Fruit fly (Drosophila melanogaster) whole organism, embryonic: ENCODE results near the gene InR.

Experiments
- Aef1 ChIP-seq: fragments of 200-800 bp; sonication (Bioruptor generic); IDR thresholded peaks from 3 replicates; pipeline ENCODE4 v1.3.6; 2022; ENCODE audit warnings: missing biosample characterization, missing genetic modification characterization
- Atf6 ChIP-seq: fragments of 200-800 bp; sonication (Bioruptor generic); IDR thresholded peaks from 2 replicates; pipeline ENCODE4 v1.3.6; 2022; ENCODE audit warnings: missing biosample characterization, missing genetic modification characterization
- B-H1 ChIP-seq: fragments of 200-800 bp; sonication (Bioruptor generic); IDR thresholded peaks from 3 replicates; pipeline ENCODE4 v1.3.6; 2022; ENCODE audit warnings: missing biosample characterization, missing genetic modification characterization
- Bgb ChIP-seq: fragments of 200-800 bp; sonication (Bioruptor generic); IDR thresholded peaks from 2 replicates; pipeline ENCODE4 v1.3.6; 2022; ENCODE audit warnings: missing biosample characterization, missing genetic modification characterization; ENCODE audit not compliant: partially characterized antibody
- BtbVII ChIP-seq: fragments of 200-800 bp; sonication (Bioruptor generic); optimal IDR thresholded peaks from 3 replicates; lab custom pipeline; 2017; ENCODE audit warnings: missing biosample characterization, mild to moderate bottlenecking, missing genetic modification characterization
- CG10979 ChIP-seq: fragments of 200-800 bp; sonication (Bioruptor generic); optimal IDR thresholded peaks from 2 replicates; lab custom pipeline; 2018; ENCODE audit warnings: missing biosample characterization, mild to moderate bottlenecking, missing genetic modification characterization, moderate library complexity
- CG11456 ChIP-seq: fragments of 200-800 bp; sonication (Bioruptor generic); IDR thresholded peaks from 3 replicates; pipeline ENCODE4 v1.3.6; 2022; ENCODE audit warnings: missing biosample characterization, missing genetic modification characterization
- CG11504 ChIP-seq: fragments of 200-800 bp; sonication (Bioruptor generic); optimal IDR thresholded peaks from 3 replicates; lab custom pipeline; 2019; ENCODE audit warnings: missing biosample characterization, mild to moderate bottlenecking, missing genetic modification characterization, moderate library complexity
- CG1603 ChIP-seq: fragments of 200-800 bp; sonication (Bioruptor generic); optimal IDR thresholded peaks from 2 replicates; lab custom pipeline; 2019; ENCODE audit warnings: missing biosample characterization, mild to moderate bottlenecking, missing genetic modification characterization, moderate library complexity
- CG18619 ChIP-seq: fragments of 200-800 bp; sonication (Bioruptor generic); optimal IDR thresholded peaks from 3 replicates; lab custom pipeline; 2017; ENCODE audit warnings: missing biosample characterization, mild to moderate bottlenecking, missing genetic modification characterization
- CG2202 ChIP-seq: fragments of 200-800 bp; sonication (Bioruptor generic); optimal IDR thresholded peaks from 2 replicates; lab custom pipeline; 2018; ENCODE audit warnings: missing biosample characterization, mild to moderate bottlenecking, missing genetic modification characterization
- CG2678 ChIP-seq: fragments of 200-800 bp; sonication (Bioruptor generic); optimal IDR thresholded peaks from 3 replicates; lab custom pipeline; 2019; ENCODE audit warnings: missing biosample characterization, mild to moderate bottlenecking, missing genetic modification characterization, moderate library complexity
- CG30431 ChIP-seq: fragments of 200-800 bp; sonication (Bioruptor generic); optimal IDR thresholded peaks from 2 replicates; lab custom pipeline; 2017; ENCODE audit warnings: missing biosample characterization, missing genetic modification characterization
- CG3163 ChIP-seq: fragments of 200-800 bp; sonication (Bioruptor generic); optimal IDR thresholded peaks from 3 replicates; lab custom pipeline; 2016; ENCODE audit warnings: missing biosample characterization, missing genetic modification characterization
- CG32532 ChIP-seq: fragments of 200-800 bp; sonication (Bioruptor generic); IDR thresholded peaks from 2 replicates; pipeline ENCODE4 v1.3.6; 2022; ENCODE audit warnings: missing biosample characterization, missing genetic modification characterization
- CG32767 ChIP-seq: fragments of 200-800 bp; sonication (Bioruptor generic); IDR thresholded peaks from 2 replicates; pipeline ENCODE4 v1.3.6; 2022; ENCODE audit warnings: missing biosample characterization, missing genetic modification characterization
- CG3407 ChIP-seq: fragments of 200-800 bp; sonication (Bioruptor generic); optimal IDR thresholded peaks from 2 replicates; lab custom pipeline; 2018; ENCODE audit warnings: missing biosample characterization, mild to moderate bottlenecking, missing genetic modification characterization
- CG3838 ChIP-seq: fragments of 200-800 bp; sonication (Bioruptor generic); optimal IDR thresholded peaks from 3 replicates; lab custom pipeline; 2016; ENCODE audit warnings: missing biosample characterization, missing genetic modification characterization
- CG4404 ChIP-seq: fragments of 200-800 bp; sonication (Bioruptor generic); IDR thresholded peaks from 2 replicates; pipeline ENCODE4 v1.3.6; 2022; ENCODE audit warnings: missing biosample characterization, missing genetic modification characterization
- CG4854 ChIP-seq: fragments of 200-800 bp; sonication (Bioruptor generic); optimal IDR thresholded peaks from 2 replicates; lab custom pipeline; 2016; ENCODE audit warnings: missing biosample characterization, missing genetic modification characterization, inconsistent platforms
- CG5245 ChIP-seq: fragments of 200-800 bp; sonication (Bioruptor generic); optimal IDR thresholded peaks from 3 replicates; lab custom pipeline; 2016; ENCODE audit warnings: missing biosample characterization, missing genetic modification characterization
- CG6175 ChIP-seq: fragments of 200-800 bp; sonication (Bioruptor generic); IDR thresholded peaks from 3 replicates; pipeline ENCODE4 v1.3.6; 2022; ENCODE audit warnings: missing biosample characterization, missing genetic modification characterization
- CG7963 ChIP-seq: fragments of 200-800 bp; sonication (Bioruptor generic); IDR thresholded peaks from 3 replicates; pipeline ENCODE4 v1.3.6; 2022; ENCODE audit warnings: missing biosample characterization, missing genetic modification characterization; ENCODE audit not compliant: partially characterized antibody
- CG8924 ChIP-seq: fragments of 200-800 bp; optimal IDR thresholded peaks from 3 replicates; lab custom pipeline; 2019; ENCODE audit warnings: missing biosample characterization, mild to moderate bottlenecking, missing genetic modification characterization, moderate library complexity
- CHES-1-like ChIP-seq: fragments of 200-800 bp; sonication (Bioruptor generic); optimal IDR thresholded peaks from 2 replicates; lab custom pipeline; 2016; ENCODE audit warnings: missing biosample characterization, missing genetic modification characterization
- Chrac-16 ChIP-seq: fragments of 200-800 bp; sonication (Bioruptor generic); optimal IDR thresholded peaks from 3 replicates; lab custom pipeline; 2016; ENCODE audit warnings: missing biosample characterization, missing genetic modification characterization
- Ets97D ChIP-seq: fragments of 200-800 bp; sonication (Bioruptor generic); optimal IDR thresholded peaks from 3 replicates; lab custom pipeline; 2016; ENCODE audit warnings: missing biosample characterization, missing genetic modification characterization
- Hr51 ChIP-seq, 2 experiments: fragments of 200-800 bp; sonication (Bioruptor generic); optimal IDR thresholded peaks; 2 replicates in 1 of 2; 3 replicates in 1 of 2; lab custom pipeline; 2016 to 2018; ENCODE audit warnings: missing biosample characterization in 2 of 2, missing genetic modification characterization in 2 of 2, mild to moderate bottlenecking in 1 of 2, moderate library complexity in 1 of 2
- Nf-YA ChIP-seq: fragments of 200-800 bp; sonication (Bioruptor generic); IDR thresholded peaks from 2 replicates; pipeline ENCODE4 v1.3.6; 2022; ENCODE audit warnings: missing biosample characterization, missing genetic modification characterization
- Nf-YB ChIP-seq: fragments of 200-800 bp; sonication (Bioruptor generic); optimal IDR thresholded peaks from 3 replicates; lab custom pipeline; 2019; ENCODE audit warnings: missing biosample characterization, mild to moderate bottlenecking, missing genetic modification characterization, moderate library complexity
- PHDP ChIP-seq: fragments of 200-800 bp; sonication (Bioruptor generic); optimal IDR thresholded peaks from 3 replicates; lab custom pipeline; 2018; ENCODE audit warnings: missing biosample characterization, mild to moderate bottlenecking, missing genetic modification characterization, moderate library complexity
- Ptx1 ChIP-seq: fragments of 200-800 bp; sonication (Bioruptor generic); IDR thresholded peaks from 2 replicates; pipeline ENCODE4 v1.3.6; 2022; ENCODE audit warnings: missing biosample characterization, missing genetic modification characterization
- Rfx ChIP-seq: fragments of 200-800 bp; sonication (Bioruptor generic); IDR thresholded peaks from 2 replicates; pipeline ENCODE4 v1.3.6; 2022; ENCODE audit warnings: missing biosample characterization, missing genetic modification characterization
- Rx ChIP-seq: fragments of 200-800 bp; sonication (Bioruptor generic); IDR thresholded peaks from 2 replicates; pipeline ENCODE4 v1.3.6; 2022; ENCODE audit warnings: missing biosample characterization, missing genetic modification characterization
- Sox102F ChIP-seq: fragments of 200-800 bp; sonication (Bioruptor generic); optimal IDR thresholded peaks from 2 replicates; lab custom pipeline; 2018; ENCODE audit warnings: missing biosample characterization, mild to moderate bottlenecking, missing genetic modification characterization, moderate library complexity
- abd-A ChIP-seq: fragments of 200-800 bp; sonication (Bioruptor generic); optimal IDR thresholded peaks from 3 replicates; lab custom pipeline; 2019; ENCODE audit warnings: missing biosample characterization, mild to moderate bottlenecking, missing genetic modification characterization, moderate library complexity
- amos ChIP-seq: fragments of 200-800 bp; sonication (Bioruptor generic); IDR thresholded peaks from 2 replicates; pipeline ENCODE4 v1.3.6; 2022; ENCODE audit warnings: missing biosample characterization, missing genetic modification characterization; ENCODE audit not compliant: partially characterized antibody
- chm ChIP-seq: fragments of 200-800 bp; sonication (Bioruptor generic); IDR thresholded peaks from 2 replicates; pipeline ENCODE4 v1.3.6; 2022; ENCODE audit warnings: missing biosample characterization, missing genetic modification characterization
- crol ChIP-seq: fragments of 200-800 bp; sonication (Bioruptor generic); IDR thresholded peaks from 2 replicates; pipeline ENCODE4 v1.3.6; 2022; ENCODE audit warnings: missing biosample characterization, missing genetic modification characterization
- eve ChIP-seq, 2 experiments: fragments of >200 bp; optimal IDR thresholded peaks; 2 replicates each; lab custom pipeline; 2017; ENCODE audit warnings: missing biosample characterization in 2 of 2, missing genetic modification characterization in 2 of 2
- fru ChIP-seq: fragments of >200 bp; optimal IDR thresholded peaks from 2 replicates; lab custom pipeline; 2017
- fu2 ChIP-seq: fragments of 200-800 bp; sonication (Bioruptor generic); optimal IDR thresholded peaks from 2 replicates; lab custom pipeline; 2016; ENCODE audit warnings: missing biosample characterization, missing genetic modification characterization
- grau ChIP-seq: fragments of 200-800 bp; optimal IDR thresholded peaks from 3 replicates; lab custom pipeline; 2019; ENCODE audit warnings: missing biosample characterization, mild to moderate bottlenecking, missing genetic modification characterization, moderate library complexity
- gsb ChIP-seq: fragments of 200-800 bp; sonication (Bioruptor generic); IDR thresholded peaks from 2 replicates; pipeline ENCODE4 v1.3.6; 2022; ENCODE audit warnings: missing biosample characterization, missing genetic modification characterization
- luna ChIP-seq: fragments of 200-800 bp; sonication (Bioruptor generic); optimal IDR thresholded peaks from 2 replicates; lab custom pipeline; 2016; ENCODE audit warnings: missing biosample characterization, missing genetic modification characterization
- mam ChIP-seq: fragments of 200-800 bp; sonication (Bioruptor generic); optimal IDR thresholded peaks from 3 replicates; lab custom pipeline; 2016; ENCODE audit warnings: missing biosample characterization, missing genetic modification characterization
- onecut ChIP-seq: fragments of 200-800 bp; sonication (Bioruptor generic); IDR thresholded peaks from 2 replicates; pipeline ENCODE4 v1.3.6; 2022; ENCODE audit warnings: missing biosample characterization, missing genetic modification characterization
- otp ChIP-seq: fragments of 200-800 bp; sonication (Bioruptor generic); IDR thresholded peaks from 3 replicates; pipeline ENCODE4, ENCODE4 v1.3.6; 2022; ENCODE audit warnings: missing biosample characterization, missing genetic modification characterization
- pita ChIP-seq: fragments of 200-800 bp; sonication (Bioruptor generic); optimal IDR thresholded peaks from 2 replicates; lab custom pipeline; 2017; ENCODE audit warnings: missing biosample characterization, mild to moderate bottlenecking, missing genetic modification characterization
- ranshi ChIP-seq: fragments of 200-800 bp; sonication (Bioruptor generic); IDR thresholded peaks from 2 replicates; pipeline ENCODE4 v1.3.6; 2022; ENCODE audit warnings: missing biosample characterization, missing genetic modification characterization
- schlank ChIP-seq: fragments of 200-800 bp; sonication (Bioruptor generic); optimal IDR thresholded peaks from 2 replicates; lab custom pipeline; 2018; ENCODE audit warnings: missing biosample characterization, mild to moderate bottlenecking, missing genetic modification characterization
- stwl ChIP-seq: fragments of 200-800 bp; sonication (Bioruptor generic); optimal IDR thresholded peaks from 3 replicates; lab custom pipeline; 2018; ENCODE audit warnings: missing biosample characterization, mild to moderate bottlenecking, missing genetic modification characterization, moderate library complexity
- ttk ChIP-seq: fragments of 200-800 bp; sonication (Bioruptor generic); IDR thresholded peaks from 2 replicates; pipeline ENCODE4 v2.1.2; 2022; ENCODE audit warnings: missing biosample characterization, missing genetic modification characterization
- unpg ChIP-seq: fragments of 200-800 bp; sonication (Bioruptor generic); optimal IDR thresholded peaks from 3 replicates; lab custom pipeline; 2018; ENCODE audit warnings: missing biosample characterization, mild to moderate bottlenecking, missing genetic modification characterization, moderate library complexity

Gene InR

dm6 chr3R:21598605-21599004 lies 20.5 kb downstream of the InR start (continued):
- TF ChIP-seq CG7963 (GFP tag; lab: Robert Waterston, UW) (no peak), ranshi (no peak), Ets97D (GFP tag; lab: Kevin White, UChicago) (no peak), grau (tag; lab: Kevin White, UChicago) (no peak), CG3163 (peak; percentile 19), onecut (GFP tag; lab: Robert Waterston, UW) (no peak), CG32532 (GFP tag; lab: Robert Waterston, UW) (peak; percentile 12; the same call in 1 of the 2 replicates), CG3838 (GFP tag; lab: Kevin White, UChicago) (no peak), schlank (tag; lab: Kevin White, UChicago) (no peak), Nf-YA (GFP tag; lab: Robert Waterston, UW) (no peak), mam (GFP tag; lab: Kevin White, UChicago) (no peak), pita (GFP tag; lab: Kevin White, UChicago) (no peak), CG6175 (no peak), CG1603 (tag; lab: Kevin White, UChicago) (no peak), luna (no peak), CG11504 (no peak), Rx (GFP tag; lab: Robert Waterston, UW) (no peak), Bgb (GFP tag; lab: Robert Waterston, UW) (no peak), CG2202 (no peak), CG4404 (GFP tag; lab: Robert Waterston, UW) (no peak), abd-A (tag; lab: Kevin White, UChicago) (peak; percentile 12), unpg (GFP tag; lab: Kevin White, UChicago) (no peak), Chrac-16 (GFP tag; lab: Kevin White, UChicago) (no peak), CG5245 (GFP tag; lab: Kevin White, UChicago) (no peak), CG10979 (tag; lab: Kevin White, UChicago) (no peak), CHES-1-like (no peak), stwl (tag; lab: Kevin White, UChicago) (peak; percentile 26), CG8924 (tag; lab: Kevin White, UChicago) (peak; percentile 12), CG11456 (no peak), BtbVII (no peak), Sox102F (GFP tag; lab: Kevin White, UChicago) (no peak), Rfx (GFP tag; lab: Robert Waterston, UW) (no peak), Atf6 (GFP tag; lab: Robert Waterston, UW) (no peak), fru (no peak), amos (GFP tag; lab: Robert Waterston, UW) (no peak), CG32767 (GFP tag; lab: Robert Waterston, UW) (no peak), gsb (GFP tag; lab: Robert Waterston, UW) (no peak), Aef1 (GFP tag; lab: Robert Waterston, UW) (no peak), fu2 (GFP tag; lab: Kevin White, UChicago) (no peak), CG4854 (GFP tag; lab: Kevin White, UChicago) (no peak), Nf-YB (no peak)

dm6 chr3R:21597877-21598276 lies 21.2 kb downstream of the InR start:
- TF ChIP-seq Ptx1 (GFP tag; lab: Robert Waterston, UW) (peak; percentile 51), chm (GFP tag; lab: Robert Waterston, UW) (0 out of 2 replicates have a peak, but pooled peaks have one; percentile 40), CG2678 (tag; lab: Kevin White, UChicago) (peak; percentile 21), CG18619 (no peak), ttk (GFP tag; lab: Robert Waterston, UW) (peak; percentile 32; the same call in 1 of the 2 replicates), Hr51 (GFP tag; optimal IDR thresholded peaks at IDR 0.05; lab: Kevin White, UChicago) (peak in 1 of 2 experiments; percentile 33), otp (GFP tag; lab: Robert Waterston, UW) (peak; percentile 44; the same call in 1 of the 3 replicates), CG3407 (GFP tag; lab: Kevin White, UChicago) (peak; percentile 20), grau (tag; lab: Kevin White, UChicago) (peak; percentile 14), PHDP (tag; lab: Kevin White, UChicago) (peak; percentile 43), B-H1 (GFP tag; lab: Robert Waterston, UW) (no peak; the same call in 2 of the 3 replicates), CG11504 (peak; percentile 49), eve (GFP tag; optimal IDR thresholded peaks at IDR 0.05; lab: Kevin White, UChicago) (peak in 1 of 2 experiments; percentile 76), crol (0 out of 2 replicates have a peak, but pooled peaks have one; percentile 20), CG30431 (GFP tag; lab: Kevin White, UChicago) (peak; percentile 8)
